Worm (Caenorhabditis elegans): ENCODE measurements around the gene F10E9.5.

F10E9.5 gene

DNA sequence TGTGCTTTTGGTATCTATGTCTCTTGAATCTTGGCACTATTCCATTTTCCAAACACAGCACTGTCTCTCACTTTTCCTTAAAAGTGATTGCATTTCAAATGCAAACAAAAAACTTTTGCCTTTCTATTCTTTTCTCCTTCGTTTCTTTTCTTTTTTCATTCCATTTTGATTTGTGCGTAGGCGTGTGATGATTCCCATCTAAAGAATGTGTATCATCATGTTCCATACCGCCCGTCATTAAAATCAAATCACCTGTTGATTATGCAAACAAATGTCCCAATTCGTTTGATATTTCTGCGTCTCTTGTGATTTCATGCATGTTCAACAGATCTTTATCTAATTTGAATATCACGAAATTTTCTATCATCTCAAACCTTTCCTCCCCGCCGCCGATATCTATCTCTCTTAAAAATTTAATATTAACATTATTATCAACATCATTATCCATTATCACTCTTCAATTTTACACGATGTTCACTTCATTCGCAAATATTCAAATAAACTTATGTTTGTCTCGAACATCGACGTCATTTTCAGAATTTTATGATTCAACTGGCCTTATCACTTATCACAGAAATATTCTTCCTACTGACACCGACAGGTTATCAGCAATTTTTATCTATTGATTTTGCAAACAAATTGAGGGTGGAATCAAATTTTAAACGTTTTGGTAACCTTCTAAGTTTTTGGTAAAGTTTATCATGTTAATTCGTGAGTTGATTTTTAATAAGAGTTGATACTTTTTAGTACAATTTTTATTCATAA is 15.9 kb upstream of the F10E9.5 start:
- no peak for TF ChIP-seq unc-62 (GFP tag; optimal IDR thresholded peaks at IDR 0.05)

DNA sequence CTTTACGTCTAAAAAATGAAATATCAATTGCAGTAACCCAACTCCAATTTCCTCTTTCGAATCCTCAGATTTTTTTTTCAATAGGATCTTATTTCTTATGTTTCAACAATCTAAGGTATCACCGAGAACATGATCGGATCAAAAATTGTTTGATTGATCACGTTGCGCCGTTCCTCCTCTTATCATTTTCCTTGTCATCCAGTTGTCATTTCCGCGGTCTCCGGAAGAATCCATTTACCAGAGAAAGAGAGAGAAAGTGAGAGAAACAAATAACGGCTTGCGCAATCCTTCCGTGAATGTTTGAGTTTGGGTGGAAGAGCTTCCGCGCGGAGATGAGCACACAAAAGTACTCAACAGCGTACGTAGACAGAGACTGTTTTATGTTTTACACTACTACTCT is 14.1 kb upstream of the F10E9.5 start:
- TF ChIP-seq unc-62 (GFP tag; optimal IDR thresholded peaks at IDR 0.05) = no peak

DNA sequence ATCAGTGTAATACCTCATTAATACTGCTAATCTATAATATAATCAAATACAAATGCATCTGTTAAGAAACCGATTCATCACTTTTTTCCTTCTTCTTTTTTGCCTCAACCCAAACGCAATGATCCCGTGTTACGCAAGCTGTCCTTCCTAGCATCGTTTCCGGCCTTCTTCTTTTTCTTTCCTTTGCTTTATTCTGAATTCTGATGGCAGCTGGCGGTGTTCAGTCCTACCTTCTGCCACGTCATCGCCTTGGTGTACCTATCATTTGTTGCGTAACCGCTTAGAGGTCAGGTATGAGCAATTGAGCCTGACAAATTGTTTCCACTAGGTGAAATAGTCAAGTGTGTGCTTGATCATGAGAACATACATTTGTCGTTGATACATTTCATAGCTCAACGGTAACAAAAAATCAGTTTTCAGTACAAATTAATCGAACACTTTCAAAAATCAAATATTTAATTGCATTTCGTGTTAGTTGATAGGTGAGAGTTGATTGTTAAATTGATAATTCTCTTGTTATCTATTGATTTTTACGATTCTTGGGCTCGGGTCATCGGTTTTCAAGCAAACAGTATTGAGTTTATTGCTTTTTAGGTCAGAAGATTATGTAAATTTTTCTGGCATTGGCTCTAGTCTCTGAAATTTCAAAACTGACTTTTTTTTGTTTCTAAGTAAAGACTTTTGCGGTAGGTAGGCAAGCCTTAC is 9.0 kb upstream of the F10E9.5 start:
- no peak for TF ChIP-seq unc-62 (GFP tag; optimal IDR thresholded peaks at IDR 0.05)

DNA sequence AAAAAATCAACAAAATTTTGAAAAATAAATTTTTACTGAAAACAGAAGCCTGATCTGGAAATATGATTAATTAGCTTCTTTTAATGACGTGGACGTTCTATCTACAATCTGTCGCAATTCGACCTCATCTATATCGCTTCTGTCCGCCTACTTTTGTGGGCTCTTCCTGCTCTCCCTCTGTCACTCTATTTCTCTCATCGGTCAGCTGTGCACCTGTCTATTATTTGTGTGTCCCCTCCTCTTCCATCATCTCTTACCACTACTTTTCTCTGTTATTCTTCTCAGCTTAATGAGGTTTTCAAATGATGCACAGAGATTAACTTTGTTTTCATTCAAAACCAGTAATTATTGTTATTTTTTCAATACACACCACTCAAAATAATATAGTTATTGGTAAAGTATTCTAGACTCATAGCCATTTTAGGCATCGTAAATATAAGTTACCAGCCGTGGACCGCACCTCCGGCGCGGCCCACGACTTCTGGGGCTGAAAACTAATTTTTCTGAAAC is 8.3 kb upstream of the F10E9.5 start:
- no peak for TF ChIP-seq unc-62 (GFP tag; optimal IDR thresholded peaks at IDR 0.05)

DNA sequence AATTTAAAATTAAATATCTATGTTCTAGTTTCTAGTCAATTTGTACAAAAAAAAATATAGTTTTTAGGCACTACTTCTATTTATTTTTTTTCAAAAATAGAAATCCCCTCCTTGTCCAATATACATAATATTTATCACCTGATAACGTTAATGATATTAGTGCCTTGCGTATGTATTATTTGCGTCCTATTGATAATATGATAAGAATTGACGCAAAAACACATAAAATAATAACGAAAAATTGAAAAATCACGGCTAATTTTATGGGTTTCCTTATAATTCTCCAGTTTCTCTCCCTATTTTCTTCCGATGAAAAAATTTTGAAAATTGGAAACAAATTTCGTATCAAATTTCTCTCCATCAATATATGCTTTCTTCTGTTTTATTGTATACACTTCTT is 7.7 kb upstream of the F10E9.5 start:
- TF ChIP-seq unc-62 (GFP tag; optimal IDR thresholded peaks at IDR 0.05) = no peak

DNA sequence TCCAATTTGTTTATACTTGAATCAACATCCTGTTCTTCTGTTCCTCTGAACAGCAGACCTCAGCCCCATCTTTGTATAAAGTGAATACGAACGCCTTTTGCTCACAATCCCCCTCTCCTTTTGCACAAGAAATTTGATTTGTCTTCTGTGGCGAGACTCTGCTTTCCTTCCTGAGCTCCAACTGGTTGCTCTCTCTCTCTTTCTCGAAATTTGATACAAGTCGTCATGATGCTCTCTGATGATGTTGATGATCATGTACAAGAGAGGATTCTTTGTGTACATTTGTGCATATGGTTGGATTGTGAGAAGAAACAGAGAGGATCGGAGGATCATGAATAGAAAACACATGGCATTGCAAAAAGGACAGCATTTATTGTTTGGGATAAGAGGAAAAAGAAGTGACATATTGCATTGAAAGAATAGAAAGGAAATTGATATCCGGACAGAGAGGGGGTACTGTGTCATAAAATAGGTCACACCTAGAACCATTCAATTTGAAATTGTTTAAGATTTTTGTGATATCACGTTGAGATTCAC is 6.5 kb upstream of the F10E9.5 start:
- no peak for TF ChIP-seq unc-62 (GFP tag; optimal IDR thresholded peaks at IDR 0.05)

DNA sequence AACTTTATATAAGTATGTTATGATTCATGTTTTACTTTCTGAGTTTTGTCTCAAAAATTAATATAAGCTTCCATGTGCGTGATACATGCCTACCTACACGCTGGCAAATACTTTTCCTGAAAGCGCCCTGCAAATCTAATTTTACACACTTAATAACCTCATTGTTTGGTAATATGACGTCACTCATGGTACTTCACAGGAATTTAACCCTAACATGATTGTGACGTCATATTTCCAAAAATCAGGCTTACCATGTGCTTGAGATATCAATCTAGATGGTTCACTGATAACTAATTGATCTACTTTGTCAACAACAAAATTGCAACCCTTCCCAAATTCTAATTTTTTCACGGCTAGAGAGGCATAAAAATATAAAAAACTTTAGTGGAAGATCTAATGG is 4.0 kb upstream of the F10E9.5 start:
- no peak for TF ChIP-seq unc-62 (GFP tag; optimal IDR thresholded peaks at IDR 0.05)

DNA sequence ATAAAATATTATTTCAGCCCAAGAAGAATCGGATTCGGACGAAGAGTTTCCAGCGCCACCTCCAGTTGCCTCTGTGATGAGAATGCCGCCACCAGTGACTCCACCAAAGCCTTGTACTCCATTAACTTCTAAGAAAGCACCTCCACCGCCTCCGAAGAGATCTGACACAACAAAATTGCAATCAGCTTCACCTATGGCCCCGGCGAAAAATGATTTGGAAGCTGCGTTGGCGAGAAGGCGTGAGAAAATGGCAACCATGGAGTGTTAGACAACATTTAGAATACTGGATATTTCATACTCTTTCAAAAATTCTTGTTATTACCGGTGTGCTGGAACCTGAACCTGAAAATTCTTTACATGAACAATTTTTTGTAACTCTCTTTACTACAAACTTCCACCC is 2.1 kb upstream of the F10E9.5 start:
- no peak for TF ChIP-seq unc-62 (GFP tag; optimal IDR thresholded peaks at IDR 0.05)

DNA sequence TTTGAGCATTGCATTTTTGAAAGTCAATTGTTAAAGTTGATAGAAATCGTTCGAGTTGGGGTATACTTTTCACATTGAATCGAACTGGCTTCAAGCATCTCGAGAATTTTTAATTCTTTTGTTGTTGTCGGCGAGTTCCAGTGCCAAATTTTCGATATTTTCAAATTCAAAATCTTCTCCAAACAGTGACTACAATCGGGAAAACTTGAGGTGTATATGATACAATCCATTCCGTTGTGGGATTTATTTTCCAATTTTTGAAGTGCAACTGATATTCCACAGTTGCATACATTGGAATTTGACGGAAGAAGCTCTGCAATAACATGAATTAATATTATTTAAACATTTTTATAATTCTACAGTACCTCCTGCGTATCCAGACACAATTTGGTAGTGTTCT is 1.6 kb upstream of the F10E9.5 start:
- TF ChIP-seq unc-62 (GFP tag; optimal IDR thresholded peaks at IDR 0.05) = no peak

DNA sequence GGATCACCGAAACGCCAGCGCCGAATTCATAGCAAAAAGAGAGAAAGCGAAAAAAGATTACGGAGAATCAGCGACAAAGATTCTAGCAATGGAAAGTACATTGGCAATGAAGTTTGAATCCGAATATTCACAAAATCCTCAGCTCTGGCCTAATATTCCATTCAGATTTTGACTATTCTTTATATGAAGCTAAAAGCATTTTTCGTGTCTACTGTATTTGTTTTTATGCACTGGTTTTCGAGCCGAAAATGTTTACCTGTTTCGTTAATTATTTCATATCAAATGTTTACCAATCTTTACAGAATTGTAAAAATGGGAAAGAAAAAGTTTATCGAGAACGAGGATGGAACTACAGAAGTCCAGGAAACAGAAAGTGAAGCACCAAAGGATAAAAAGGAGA is 846 bp downstream of the F10E9.5 start, which contains the start of gene F10E9.4:
TSS of gene F10E9.4 (plus strand) at position 301 of the 400 bp plus-strand sequence.
- no peak for TF ChIP-seq unc-62 (GFP tag; optimal IDR thresholded peaks at IDR 0.05)

DNA sequence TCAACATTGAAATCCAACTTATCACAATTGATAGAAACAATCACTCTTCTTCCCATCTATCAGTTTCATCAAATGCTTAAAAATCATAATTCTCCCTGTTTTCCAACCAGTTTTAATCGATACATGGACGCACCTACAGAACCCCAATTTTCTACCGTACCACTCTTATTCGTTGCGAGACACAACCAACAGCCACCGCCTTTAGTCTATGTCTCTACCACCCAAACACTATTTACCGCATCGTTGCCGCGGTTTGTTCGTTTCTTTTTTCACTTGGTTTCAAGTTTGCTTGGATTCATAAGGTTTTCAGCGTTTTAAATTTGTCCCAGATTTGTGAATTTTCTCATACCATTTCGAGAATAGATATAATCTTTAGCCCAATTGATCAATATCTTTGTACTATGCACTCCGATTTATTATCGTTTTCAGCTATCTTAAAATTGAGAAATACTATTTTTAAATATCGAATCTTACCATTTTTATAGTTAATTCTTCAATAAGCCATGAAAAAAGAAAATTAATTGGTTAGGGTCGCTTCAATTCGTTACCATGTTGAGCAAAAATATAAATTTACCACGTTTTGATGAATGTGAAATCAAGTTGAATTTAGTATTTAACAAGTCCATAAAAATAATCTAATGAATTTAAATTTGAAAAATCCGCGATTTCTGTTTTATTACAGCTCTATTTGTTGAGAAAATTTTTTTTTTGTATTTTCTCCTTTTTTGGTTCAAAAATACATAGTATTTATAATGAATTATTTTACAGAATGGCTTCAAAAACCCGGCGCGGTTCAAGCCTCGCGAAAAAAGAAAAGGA is 3.1 kb downstream of the F10E9.5 start, which contains the start of gene F10E9.3:
TSS of gene F10E9.3 (plus strand) at position 769 of the 819 bp plus-strand sequence.
- TF ChIP-seq unc-62 (GFP tag; optimal IDR thresholded peaks at IDR 0.05) = no peak

DNA sequence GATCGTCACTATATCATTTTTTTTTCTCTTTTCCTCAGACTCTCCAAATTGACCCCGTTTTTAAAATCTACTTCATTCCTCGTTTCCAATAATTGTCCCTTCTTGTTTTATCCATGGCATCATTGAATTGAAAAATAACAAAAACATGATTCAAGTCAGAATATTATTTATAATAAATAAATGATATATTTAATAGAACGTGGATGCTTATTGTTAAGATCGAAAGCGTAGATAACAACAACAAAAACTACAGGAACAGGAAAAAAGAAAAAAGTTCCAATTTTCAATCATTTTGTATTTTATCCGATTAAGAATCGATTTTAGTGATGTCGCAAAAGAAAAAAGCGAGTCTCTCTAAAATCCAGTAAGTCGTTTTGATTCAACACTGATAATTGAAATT is 5.0 kb downstream of the F10E9.5 start, which contains the start of gene F10E9.2:
TSS of gene F10E9.2 (plus strand) at position 301 of the 400 bp plus-strand sequence.
- TF ChIP-seq unc-62 (GFP tag; optimal IDR thresholded peaks at IDR 0.05) = no peak

DNA sequence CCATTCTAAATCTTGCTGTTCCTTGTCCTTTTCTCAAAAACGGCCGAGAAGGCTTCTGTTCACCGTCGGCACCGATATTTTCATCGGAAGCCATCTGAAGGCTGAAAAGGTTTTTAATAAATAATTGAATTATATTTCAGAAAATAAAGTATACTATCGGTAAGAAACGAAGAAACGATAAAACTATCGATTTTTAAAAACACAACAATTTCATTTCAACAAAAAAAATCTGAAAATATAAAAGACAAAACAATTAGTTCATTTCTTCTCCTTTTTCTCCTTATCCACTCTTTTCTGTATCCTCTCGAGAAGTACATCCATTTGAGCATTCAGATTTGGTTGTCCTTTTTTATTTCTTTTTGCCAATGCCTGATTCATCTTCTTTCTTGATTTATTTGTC is 11.1 kb downstream of the F10E9.5 start, which contains the start of gene sas-4:
TSS of gene sas-4 (minus strand) at position 101 of the 400 bp plus-strand sequence.
- no peak for TF ChIP-seq unc-62 (GFP tag; optimal IDR thresholded peaks at IDR 0.05)

DNA sequence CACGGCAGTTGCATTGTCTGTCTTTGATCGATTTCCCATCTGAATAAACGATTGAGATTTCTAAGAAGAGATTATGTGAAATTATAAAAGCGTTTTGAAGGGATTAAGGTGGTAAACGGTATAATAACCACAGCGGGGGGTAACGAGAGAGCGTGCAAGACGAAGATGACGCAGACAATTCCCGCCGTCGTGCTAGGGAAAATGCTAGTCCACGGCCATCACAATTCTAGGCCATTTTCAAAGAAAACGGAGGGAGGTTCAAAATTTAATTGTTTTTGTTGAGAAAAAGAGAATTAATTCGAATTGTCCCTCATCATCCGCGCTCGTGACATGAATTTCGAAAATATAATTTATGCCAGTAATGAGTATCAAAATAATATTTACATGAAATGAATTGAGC is 11.7 kb downstream of the F10E9.5 start, which contains the start of gene F10E9.11:
TSS of gene F10E9.11 (minus strand) at position 161 of the 400 bp plus-strand sequence.
- TF ChIP-seq unc-62 (GFP tag; optimal IDR thresholded peaks at IDR 0.05) = no peak

DNA sequence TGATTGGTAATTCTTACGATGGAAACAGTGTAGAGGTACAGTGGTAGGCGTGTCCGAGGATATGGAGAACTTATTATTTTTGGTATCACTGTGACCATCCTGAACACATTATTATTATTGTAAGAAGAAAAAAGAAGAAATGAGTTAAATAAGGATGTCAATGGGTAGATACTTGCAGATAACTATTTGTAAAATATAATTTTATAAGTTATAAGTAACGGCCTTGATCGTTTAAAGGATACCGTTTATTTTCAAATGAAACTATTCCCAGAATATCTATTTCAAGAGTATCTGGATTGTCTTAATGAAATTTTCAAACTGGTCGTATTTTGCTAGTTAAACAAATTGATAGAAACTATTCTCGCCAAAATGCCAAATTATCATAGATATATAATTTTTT is 12.8 kb downstream of the F10E9.5 start, which contains the start of gene F10E9.10:
TSS of gene F10E9.10 (minus strand) at position 101 of the 400 bp plus-strand sequence.
- TF ChIP-seq unc-62 (GFP tag; optimal IDR thresholded peaks at IDR 0.05) = no peak
